Fruit fly (Drosophila melanogaster) S2 (cell line): ENCODE results near the gene Nthl1.

ENCODE experiments used
- CG8478 ChIP-seq: fragments of >200 bp; optimal IDR thresholded peaks from 2 replicates; lab custom pipeline; 2018
- CTCF ChIP-seq, 2 experiments: fragments of >200 bp; optimal IDR thresholded peaks; 2 replicates each; lab custom pipeline; 2018

DNA sequence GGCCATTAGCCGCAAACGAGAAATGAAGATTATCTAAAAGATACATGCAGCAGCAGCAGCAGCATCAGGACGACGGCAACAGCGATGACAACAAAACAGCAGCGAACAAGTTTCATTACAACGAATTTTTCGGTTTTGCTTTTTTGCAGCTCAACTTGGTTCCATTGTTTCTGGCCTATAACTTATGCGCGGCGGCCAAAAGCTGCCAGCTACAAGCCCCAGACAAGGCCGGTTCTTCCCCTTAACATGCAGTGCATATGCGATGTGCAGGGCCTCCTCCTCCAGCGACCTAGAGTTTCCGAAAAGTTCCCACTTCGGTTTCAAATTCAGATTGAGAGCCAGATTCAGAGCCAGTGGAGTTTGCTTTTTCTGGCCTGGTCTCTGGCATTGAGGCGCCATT lies 29.6 kb upstream of the Nthl1 start:
- TF ChIP-seq CTCF (optimal IDR thresholded peaks at IDR 0.05; lab: Kevin White, UChicago) = no peak
- no peak for TF ChIP-seq CG8478 (lab: Kevin White, UChicago)
